Worm (Caenorhabditis elegans) whole organism, midembryonic: ENCODE data around the gene pdhk-2.

Source experiments
- flt-1 ChIP-seq: fragments of 200-800 bp; sonication (Bioruptor generic); IDR thresholded peaks from 2 replicates; pipeline ENCODE4 v1.3.6; 2022; ENCODE audit warnings: missing genetic modification characterization, missing compliant biosample characterization
- klf-2 ChIP-seq: fragments of 200-800 bp; sonication (Bioruptor generic); conservative IDR thresholded peaks from 2 replicates; pipeline ENCODE4 v1.3.6; 2022; ENCODE audit warnings: missing genetic modification reagents, missing genetic modification characterization, missing compliant biosample characterization

DNA sequence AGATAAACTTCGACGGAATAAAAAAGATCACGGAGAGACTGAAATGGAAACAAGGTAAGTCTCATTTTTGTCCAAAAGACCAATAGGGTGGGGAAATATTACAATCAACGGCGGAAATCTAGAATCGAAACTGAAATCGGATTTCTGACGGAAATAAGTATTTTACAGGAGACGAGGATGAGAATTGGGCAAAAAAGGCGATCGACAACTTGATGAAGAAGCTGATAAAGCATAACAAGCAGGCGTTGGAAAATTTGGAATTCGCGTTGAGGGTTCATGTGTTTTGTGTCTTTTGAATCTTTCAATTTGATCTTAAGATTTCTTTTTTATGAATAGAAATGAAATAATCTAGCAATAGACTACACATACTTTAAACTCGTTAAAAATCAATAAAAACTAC is 9.4 kb upstream of the pdhk-2 start, which contains the start of gene ugtp-1:
- TF ChIP-seq flt-1 (GFP tag; lab: Robert Waterston, UW) (no peak), klf-2 (GFP tag; lab: Robert Waterston, UW) (no peak)
